Worm (Caenorhabditis elegans): ENCODE measurements around the gene K02B2.6.

DNA sequence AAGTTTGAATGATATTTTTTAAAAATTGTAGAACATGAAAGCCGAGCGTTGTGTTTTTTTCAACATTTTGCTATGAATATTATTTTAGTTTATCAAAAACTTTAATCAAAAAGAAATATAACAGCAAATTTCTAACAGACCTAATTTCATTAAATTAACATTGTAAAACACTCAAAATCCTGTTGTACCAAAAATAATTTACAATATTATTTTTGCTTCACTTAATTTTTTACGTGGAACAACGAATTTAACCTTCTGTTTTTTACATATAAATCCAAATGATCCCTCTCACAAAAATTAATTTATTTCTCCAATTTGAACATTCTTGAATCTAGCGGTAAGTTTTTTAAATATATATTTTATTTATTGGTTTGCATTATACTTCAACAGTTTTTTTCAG lies 28.0 kb downstream of the K02B2.6 start, which contains the start of gene H32C10.1:
- no peak for TF ChIP-seq pha-4 (tag; optimal IDR thresholded peaks at IDR 0.05)
- no peak for TF ChIP-seq ztf-11 (tag; optimal IDR thresholded peaks at IDR 0.05)
- TF ChIP-seq unc-62 (GFP tag; optimal IDR thresholded peaks at IDR 0.05): no peak
- no peak for TF ChIP-seq nhr-76 (tag; optimal IDR thresholded peaks at IDR 0.05)
- no peak for TF ChIP-seq elt-3 (tag; optimal IDR thresholded peaks at IDR 0.05)
- TF ChIP-seq nhr-12 (tag; optimal IDR thresholded peaks at IDR 0.05): no peak
